Worm (Caenorhabditis elegans) whole organism, late embryonic: Measurements from ENCODE around the gene ugt-30.

Experiments used
- C08G9.2 ChIP-seq: sonication (generic microtip); optimal IDR thresholded peaks from 2 replicates; lab custom pipeline; 2016; ENCODE audit warnings: mild to moderate bottlenecking, missing genetic modification characterization, moderate library complexity, missing compliant biosample characterization
- C38D4.7 ChIP-seq: fragments of 200-800 bp; sonication (Bioruptor generic); optimal IDR thresholded peaks from 2 replicates; lab custom pipeline; 2018; ENCODE audit warnings: mild to moderate bottlenecking, missing genetic modification characterization, moderate library complexity, missing compliant biosample characterization
- F13H6.1 ChIP-seq: sonication (generic microtip); optimal IDR thresholded peaks from 2 replicates; lab custom pipeline; 2016; ENCODE audit warnings: missing genetic modification characterization, missing compliant biosample characterization
- K02D7.2 ChIP-seq: sonication (generic microtip); optimal IDR thresholded peaks from 2 replicates; lab custom pipeline; 2017; ENCODE audit warnings: mild to moderate bottlenecking, missing genetic modification characterization, missing compliant biosample characterization
- T23F11.4 ChIP-seq: fragments of 200-800 bp; sonication (Bioruptor generic); optimal IDR thresholded peaks from 2 replicates; lab custom pipeline; 2018; ENCODE audit warnings: mild to moderate bottlenecking, missing genetic modification characterization, missing compliant biosample characterization
- Y22D7AL.16 ChIP-seq: sonication (generic microtip); optimal IDR thresholded peaks from 2 replicates; lab custom pipeline; 2016; ENCODE audit warnings: missing genetic modification characterization, missing compliant biosample characterization
- ceh-18 ChIP-seq: sonication (generic microtip); optimal IDR thresholded peaks from 2 replicates; lab custom pipeline; 2016; ENCODE audit warnings: missing genetic modification characterization, missing compliant biosample characterization
- ceh-2 ChIP-seq: sonication (generic microtip); optimal IDR thresholded peaks from 2 replicates; lab custom pipeline; 2016; ENCODE audit warnings: missing genotype, missing genetic modification characterization, missing compliant biosample characterization
- ceh-34 ChIP-seq: sonication (generic microtip); optimal IDR thresholded peaks from 2 replicates; lab custom pipeline; 2016; ENCODE audit warnings: mild to moderate bottlenecking, missing genetic modification characterization, missing compliant biosample characterization
- ceh-45 ChIP-seq: fragments of 200-800 bp; sonication (Bioruptor generic); IDR thresholded peaks from 2 replicates; pipeline ENCODE4 v1.3.6; 2022; ENCODE audit warnings: missing genetic modification reagents, missing genetic modification characterization, missing compliant biosample characterization
- ceh-48 ChIP-seq: sonication (generic microtip); optimal IDR thresholded peaks from 2 replicates; lab custom pipeline; 2016; ENCODE audit warnings: missing genetic modification characterization, inconsistent platforms, missing compliant biosample characterization
- ceh-6 ChIP-seq: fragments of 200-800 bp; sonication (Bioruptor generic); optimal IDR thresholded peaks from 2 replicates; lab custom pipeline; 2018; ENCODE audit warnings: mild to moderate bottlenecking, missing genetic modification characterization, missing compliant biosample characterization
- ceh-9 ChIP-seq: sonication (generic microtip); optimal IDR thresholded peaks from 2 replicates; lab custom pipeline; 2016; ENCODE audit warnings: mild to moderate bottlenecking, missing genetic modification characterization, inconsistent platforms, missing compliant biosample characterization
- che-1 ChIP-seq: sonication (generic microtip); optimal IDR thresholded peaks from 2 replicates; lab custom pipeline; 2016; ENCODE audit warnings: mild to moderate bottlenecking, missing genetic modification characterization, missing compliant biosample characterization
- dve-1 ChIP-seq: sonication (generic microtip); optimal IDR thresholded peaks from 2 replicates; lab custom pipeline; 2017; ENCODE audit warnings: antibody characterized with exemption, mild to moderate bottlenecking, missing genetic modification characterization, missing compliant biosample characterization
- elt-2 ChIP-seq: sonication (generic microtip); optimal IDR thresholded peaks from 2 replicates; lab custom pipeline; 2016; ENCODE audit warnings: missing genetic modification reagents, missing genetic modification characterization, missing compliant biosample characterization
- elt-4 ChIP-seq: sonication (generic microtip); optimal IDR thresholded peaks from 2 replicates; lab custom pipeline; 2016; ENCODE audit warnings: missing genetic modification characterization, missing compliant biosample characterization
- ets-4 ChIP-seq: sonication (generic microtip); optimal IDR thresholded peaks from 2 replicates; lab custom pipeline; 2016; ENCODE audit warnings: missing genetic modification characterization, missing compliant biosample characterization
- fkh-10 ChIP-seq: fragments of 150-350 bp; optimal IDR thresholded peaks from 2 replicates; lab custom pipeline; 2014; ENCODE audit warnings: missing biosample characterization, missing genetic modification reagents, missing genetic modification characterization
- fkh-6 ChIP-seq: sonication (generic microtip); optimal IDR thresholded peaks from 2 replicates; lab custom pipeline; 2016; ENCODE audit warnings: missing genetic modification characterization, missing compliant biosample characterization
- gmeb-2 ChIP-seq: sonication (generic microtip); optimal IDR thresholded peaks from 2 replicates; lab custom pipeline; 2016; ENCODE audit warnings: missing genetic modification characterization, inconsistent platforms, missing compliant biosample characterization
- hlh-13 ChIP-seq: fragments of 200-800 bp; sonication (Bioruptor generic); optimal IDR thresholded peaks from 2 replicates; lab custom pipeline; 2018; ENCODE audit warnings: mild to moderate bottlenecking, missing genetic modification characterization, missing compliant biosample characterization
- hlh-6 ChIP-seq: sonication (generic microtip); optimal IDR thresholded peaks from 2 replicates; lab custom pipeline; 2016; ENCODE audit warnings: missing genotype, missing genetic modification characterization, missing compliant biosample characterization
- hlh-8 ChIP-seq: sonication (generic microtip); optimal IDR thresholded peaks from 2 replicates; lab custom pipeline; 2016; ENCODE audit warnings: missing genotype, missing genetic modification characterization, missing compliant biosample characterization
- madf-2 ChIP-seq: sonication (generic microtip); optimal IDR thresholded peaks from 2 replicates; lab custom pipeline; 2017; ENCODE audit warnings: missing genetic modification characterization, missing compliant biosample characterization
- mec-3 ChIP-seq: sonication (generic microtip); optimal IDR thresholded peaks from 2 replicates; lab custom pipeline; 2016; ENCODE audit warnings: borderline replicate concordance, missing genetic modification characterization, missing compliant biosample characterization
- nfya-1 ChIP-seq: sonication (generic microtip); optimal IDR thresholded peaks from 2 replicates; lab custom pipeline; 2017; ENCODE audit warnings: missing genetic modification characterization, mild to moderate bottlenecking, missing compliant biosample characterization, antibody characterized with exemption, moderate library complexity
- nhr-11 ChIP-seq: fragments of 150-350 bp; optimal IDR thresholded peaks from 2 replicates; lab custom pipeline; 2014; ENCODE audit warnings: missing biosample characterization, missing genetic modification characterization
- npax-4 ChIP-seq: sonication (generic microtip); optimal IDR thresholded peaks from 2 replicates; lab custom pipeline; 2016; ENCODE audit warnings: missing genetic modification characterization, missing compliant biosample characterization
- pag-3 ChIP-seq: sonication (generic microtip); optimal IDR thresholded peaks from 2 replicates; lab custom pipeline; 2016; ENCODE audit warnings: missing compliant biosample characterization, missing genetic modification characterization, borderline replicate concordance
- pax-1 ChIP-seq: fragments of 150-350 bp; optimal IDR thresholded peaks from 2 replicates; lab custom pipeline; 2014; ENCODE audit warnings: missing biosample characterization, missing genetic modification characterization
- pha-2 ChIP-seq: sonication (generic microtip); optimal IDR thresholded peaks from 2 replicates; lab custom pipeline; 2017; ENCODE audit warnings: mild to moderate bottlenecking, missing genetic modification characterization, missing compliant biosample characterization
- pha-4 ChIP-seq: fragments of 150-350 bp; optimal IDR thresholded peaks from 2 replicates; lab custom pipeline; 2018; ENCODE audit warnings: missing biosample characterization, missing genetic modification reagents, missing genetic modification characterization
- pqm-1 ChIP-seq: sonication (generic microtip); optimal IDR thresholded peaks from 2 replicates; lab custom pipeline; 2016; ENCODE audit warnings: missing genetic modification characterization, missing compliant biosample characterization
- ref-2 ChIP-seq: sonication (generic microtip); optimal IDR thresholded peaks from 2 replicates; lab custom pipeline; 2016; ENCODE audit warnings: missing genetic modification characterization, missing compliant biosample characterization
- sdc-2 ChIP-seq: sonication (generic microtip); optimal IDR thresholded peaks from 2 replicates; lab custom pipeline; 2016; ENCODE audit warnings: missing genotype, missing genetic modification characterization, missing compliant biosample characterization
- sox-2 ChIP-seq: fragments of 200-800 bp; sonication (Bioruptor generic); IDR thresholded peaks from 2 replicates; pipeline ENCODE4 v1.3.6; 2022; ENCODE audit warnings: missing genetic modification reagents, missing genetic modification characterization, missing compliant biosample characterization
- sox-4 ChIP-seq: sonication (generic microtip); optimal IDR thresholded peaks from 2 replicates; lab custom pipeline; 2017; ENCODE audit warnings: mild to moderate bottlenecking, missing genetic modification characterization, inconsistent platforms, missing compliant biosample characterization
- syd-9 ChIP-seq: sonication (generic microtip); optimal IDR thresholded peaks from 2 replicates; lab custom pipeline; 2016; ENCODE audit warnings: mild to moderate bottlenecking, missing genetic modification characterization, moderate library complexity, missing compliant biosample characterization
- tbx-2 ChIP-seq: sonication (generic microtip); optimal IDR thresholded peaks from 2 replicates; lab custom pipeline; 2016; ENCODE audit warnings: missing genetic modification characterization, missing compliant biosample characterization
- unc-3 ChIP-seq, 2 experiments: fragments of 200-800 bp in 1 of 2; sonication (Bioruptor generic) in 1 of 2; sonication (generic microtip) in 1 of 2; conservative IDR thresholded peaks in 1 of 2; optimal IDR thresholded peaks in 1 of 2; 2 replicates each; pipeline versions ENCODE4 v1.3.6 to Lab custom; 2016 to 2022; ENCODE audit warnings: missing compliant biosample characterization in 2 of 2, missing genetic modification characterization in 2 of 2, missing genetic modification reagents in 1 of 2
- unc-42 ChIP-seq: sonication (generic microtip); optimal IDR thresholded peaks from 2 replicates; lab custom pipeline; 2016; ENCODE audit warnings: missing genotype, missing genetic modification characterization, missing compliant biosample characterization
- unc-86 ChIP-seq: sonication (generic microtip); optimal IDR thresholded peaks from 2 replicates; lab custom pipeline; 2016; ENCODE audit warnings: missing genetic modification characterization, missing compliant biosample characterization
- ztf-16 ChIP-seq: sonication (generic microtip); optimal IDR thresholded peaks from 2 replicates; lab custom pipeline; 2017; ENCODE audit warnings: missing genetic modification characterization, missing compliant biosample characterization

Gene ugt-30

ce11 chrV:15082291-15082690, 42.8 kb downstream of the ugt-30 start, which contains the start of the genes C01G10.10 and C01G10.9 (continued):
- TF ChIP-seq ceh-9 (tag; lab: Kevin White, UChicago) = no peak
- TF ChIP-seq hlh-8 (tag; lab: Kevin White, UChicago) = peak; percentile 7
- no peak for TF ChIP-seq ceh-6 (GFP tag; lab: Kevin White, UChicago)
- no peak for TF ChIP-seq pha-2 (tag; lab: Kevin White, UChicago)
- TF ChIP-seq ceh-2 (tag; lab: Kevin White, UChicago) = peak; percentile 89
- peak; percentile 27 for TF ChIP-seq unc-42 (tag; lab: Kevin White, UChicago)
- TF ChIP-seq nfya-1 = no peak
- no peak for TF ChIP-seq fkh-10 (GFP tag; lab: Kevin White, UChicago)
- TF ChIP-seq ets-4 = peak; percentile 91
- TF ChIP-seq npax-4 = no peak
- TF ChIP-seq fkh-6 (tag; lab: Kevin White, UChicago) = peak; percentile 33
- no peak for TF ChIP-seq ceh-48 (tag; lab: Kevin White, UChicago)
- peak; percentile 70 for TF ChIP-seq ref-2
- peak; percentile 4 for TF ChIP-seq gmeb-2 (tag; lab: Kevin White, UChicago)
- no peak for TF ChIP-seq madf-2 (tag; lab: Kevin White, UChicago)
- no peak for TF ChIP-seq pha-4 (tag; lab: Kevin White, UChicago)
- no peak for TF ChIP-seq sox-2 (GFP tag; lab: Robert Waterston, UW)
- no peak for TF ChIP-seq elt-4 (tag; lab: Kevin White, UChicago)
- TF ChIP-seq pag-3 = no peak
- TF ChIP-seq K02D7.2 (tag; lab: Kevin White, UChicago) = no peak
- TF ChIP-seq pqm-1 (tag; lab: Kevin White, UChicago) = no peak
- TF ChIP-seq elt-2 = peak; percentile 81
- TF ChIP-seq sox-4 (tag; lab: Kevin White, UChicago) = no peak
- TF ChIP-seq unc-3 (GFP tag; conservative IDR thresholded peaks at IDR 0.05; lab: Robert Waterston, UW) = no peak
- TF ChIP-seq unc-3 (tag; optimal IDR thresholded peaks at IDR 0.05; lab: Kevin White, UChicago) = no peak
- no peak for TF ChIP-seq Y22D7AL.16
- TF ChIP-seq syd-9 (tag; lab: Kevin White, UChicago) = no peak
- no peak for TF ChIP-seq C38D4.7 (GFP tag; lab: Kevin White, UChicago)
- TF ChIP-seq mec-3 (tag; lab: Kevin White, UChicago) = no peak
- TF ChIP-seq hlh-13 (GFP tag; lab: Kevin White, UChicago) = no peak
- peak; percentile 9 for TF ChIP-seq ceh-34 (tag; lab: Kevin White, UChicago)
- no peak for TF ChIP-seq dve-1
- no peak for TF ChIP-seq unc-86 (tag; lab: Kevin White, UChicago)
- no peak for TF ChIP-seq nhr-11 (tag; lab: Kevin White, UChicago)
- TF ChIP-seq T23F11.4 (GFP tag; lab: Kevin White, UChicago) = no peak
- TF ChIP-seq hlh-6 (tag; lab: Kevin White, UChicago) = no peak
- no peak for TF ChIP-seq pax-1 (tag; lab: Kevin White, UChicago)
- TF ChIP-seq, all 69 proteins: peak for 20

DNA sequence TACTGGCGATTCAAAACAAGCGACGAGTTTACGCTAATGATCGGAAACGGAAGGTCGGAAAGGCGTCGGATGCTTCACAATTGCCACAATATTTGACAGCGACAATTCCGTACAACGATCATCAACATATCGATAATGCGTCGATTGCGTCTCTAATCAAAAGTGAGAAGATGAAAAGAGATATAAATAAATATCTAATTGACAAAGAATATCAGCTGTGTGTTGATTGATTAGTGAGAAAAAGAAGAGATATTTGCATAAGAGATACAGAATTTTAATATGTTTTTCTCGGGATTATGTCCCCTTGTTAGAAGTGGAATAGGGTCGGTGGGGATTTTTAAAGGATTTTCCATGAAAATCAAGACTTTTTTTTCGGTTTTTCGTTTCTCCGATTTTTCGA, 46.5 kb downstream of the ugt-30 start:
- TF ChIP-seq mec-3 (tag; lab: Kevin White, UChicago) (no peak), sox-2 (GFP tag; lab: Robert Waterston, UW) (no peak), pqm-1 (tag; lab: Kevin White, UChicago) (no peak), hlh-6 (tag; lab: Kevin White, UChicago) (no peak), C08G9.2 (tag; lab: Kevin White, UChicago) (no peak), ceh-45 (GFP tag; lab: Robert Waterston, UW) (no peak), ceh-9 (tag; lab: Kevin White, UChicago) (no peak), npax-4 (no peak), che-1 (tag; lab: Kevin White, UChicago) (no peak), syd-9 (tag; lab: Kevin White, UChicago) (no peak), T23F11.4 (GFP tag; lab: Kevin White, UChicago) (no peak), ztf-16 (no peak), elt-2 (no peak), tbx-2 (tag; lab: Kevin White, UChicago) (no peak), F13H6.1 (tag; lab: Kevin White, UChicago) (no peak), ceh-18 (no peak), C38D4.7 (GFP tag; lab: Kevin White, UChicago) (no peak), unc-42 (tag; lab: Kevin White, UChicago) (no peak), ceh-6 (GFP tag; lab: Kevin White, UChicago) (no peak), sdc-2 (tag; lab: Kevin White, UChicago) (no peak)
